Worm (Caenorhabditis elegans): Measurements from ENCODE around the gene K02E11.7.

- TF ChIP-seq nhr-11 (tag; optimal IDR thresholded peaks at IDR 0.05) (no peak), ceh-16 (tag; optimal IDR thresholded peaks at IDR 0.05) (no peak), unc-62 (GFP tag; optimal IDR thresholded peaks at IDR 0.05) (no peak), skn-1 (tag; optimal IDR thresholded peaks at IDR 0.05) (no peak), ztf-11 (tag; optimal IDR thresholded peaks at IDR 0.05) (no peak), gmeb-1 (tag; optimal IDR thresholded peaks at IDR 0.05) (no peak), ztf-4 (tag; optimal IDR thresholded peaks at IDR 0.05) (no peak), blmp-1 (tag; optimal IDR thresholded peaks at IDR 0.05; ENCODE audit: insufficient read depth) (no peak), elt-3 (tag; optimal IDR thresholded peaks at IDR 0.05) (no peak), lin-13 (GFP tag; optimal IDR thresholded peaks at IDR 0.05) (no peak), nhr-23 (tag; optimal IDR thresholded peaks at IDR 0.05) (no peak), peb-1 (tag; optimal IDR thresholded peaks at IDR 0.05) (no peak), unc-39 (tag; optimal IDR thresholded peaks at IDR 0.05) (no peak)
These were observed 39.0 kb downstream of the K02E11.7 start, which contains the start of gene T16A9.5 for ce11 chrV:14215106-14215505.

All from whole organism, L2 larva.